Worm (Caenorhabditis elegans) whole organism, midembryonic: ENCODE results near the gene chkr-1.
"Not testable (repeated sequence)": the region's sequence is repeated elsewhere in the genome, so short reads cannot be mapped to it uniquely, and the experiment has no call there.

Experiments
- cog-1 ChIP-seq: sonication (generic microtip); optimal IDR thresholded peaks from 2 replicates; lab custom pipeline; 2016; ENCODE audit warnings: missing genetic modification characterization, missing compliant biosample characterization
- flt-1 ChIP-seq: fragments of 200-800 bp; sonication (Bioruptor generic); IDR thresholded peaks from 2 replicates; pipeline ENCODE4 v1.3.6; 2022; ENCODE audit warnings: missing genetic modification characterization, missing compliant biosample characterization
- med-1 ChIP-seq: sonication (generic microtip); optimal IDR thresholded peaks from 2 replicates; lab custom pipeline; 2017; ENCODE audit warnings: missing genetic modification characterization, mild to moderate bottlenecking, missing compliant biosample characterization, antibody characterized with exemption, missing genetic modification reagents; ENCODE audit not compliant: insufficient read depth
- ref-1 ChIP-seq: fragments of 200-800 bp; sonication (Bioruptor generic); conservative IDR thresholded peaks from 2 replicates; pipeline ENCODE4 v1.3.6; 2022; ENCODE audit warnings: missing genetic modification reagents, missing genetic modification characterization, missing compliant biosample characterization
- tab-1 ChIP-seq: fragments of 200-800 bp; sonication (Bioruptor generic); IDR thresholded peaks from 2 replicates; pipeline ENCODE4 v1.3.6; 2022; ENCODE audit warnings: missing genetic modification characterization, missing compliant biosample characterization
- ztf-23 ChIP-seq: fragments of 200-800 bp; sonication (Bioruptor generic); IDR thresholded peaks from 2 replicates; pipeline ENCODE4 v1.3.6; 2022; ENCODE audit warnings: missing genetic modification reagents, missing genetic modification characterization, missing compliant biosample characterization

ce11 chrX:211141-211540, 28.6 kb downstream of the chkr-1 start, which contains the start of gene Y73B3B.1:
- not testable (repeated sequence) for TF ChIP-seq flt-1 (GFP tag; lab: Robert Waterston, UW); med-1 (GFP tag; lab: Kevin White, UChicago); ref-1 (GFP tag; lab: Robert Waterston, UW); cog-1 (tag; lab: Kevin White, UChicago); tab-1; ztf-23 (GFP tag; lab: Robert Waterston, UW)
